Worm (Caenorhabditis elegans): ENCODE measurements around the gene Y41E3.18.

Gene Y41E3.18

ce11 chrIV:15012154-15012892 is 53.2 kb downstream of the Y41E3.18 start:
- TF ChIP-seq unc-62 (GFP tag; optimal IDR thresholded peaks at IDR 0.05), result no peak
